Worm (Caenorhabditis elegans) whole organism, L1 larva: ENCODE data around the gene M03B6.5.

Source experiments
- aha-1 ChIP-seq: fragments of 150-350 bp; optimal IDR thresholded peaks from 2 replicates; lab custom pipeline; 2014; ENCODE audit warnings: missing biosample characterization, missing genetic modification characterization
- alr-1 ChIP-seq: fragments of 200-800 bp; sonication (Bioruptor generic); optimal IDR thresholded peaks from 2 replicates; lab custom pipeline; 2018; ENCODE audit warnings: borderline replicate concordance, mild to moderate bottlenecking, missing genetic modification characterization, missing compliant biosample characterization
- lsy-2 ChIP-seq, 2 experiments: fragments of 150-350 bp; optimal IDR thresholded peaks; 2 replicates each; lab custom pipeline; 2014; ENCODE audit warnings: missing biosample characterization in 2 of 2, missing genetic modification characterization in 2 of 2
- mab-9 ChIP-seq: fragments of 200-800 bp; sonication (Bioruptor generic); IDR thresholded peaks from 2 replicates; pipeline ENCODE4 v1.3.6; 2022; ENCODE audit warnings: missing genetic modification reagents, missing genetic modification characterization, missing compliant biosample characterization
- nhr-12 ChIP-seq: sonication (generic microtip); optimal IDR thresholded peaks from 2 replicates; lab custom pipeline; 2017; ENCODE audit warnings: missing biosample characterization, missing genetic modification characterization
- pqm-1 ChIP-seq: sonication (generic microtip); optimal IDR thresholded peaks from 3 replicates; lab custom pipeline; 2017; ENCODE audit warnings: missing biosample characterization, missing genetic modification characterization
- skn-1 ChIP-seq: fragments of 150-350 bp; optimal IDR thresholded peaks from 2 replicates; lab custom pipeline; 2014; ENCODE audit warnings: missing biosample characterization, missing genetic modification characterization
- tbx-2 ChIP-seq: sonication (generic microtip); optimal IDR thresholded peaks from 2 replicates; lab custom pipeline; 2016; ENCODE audit warnings: missing genetic modification characterization, missing compliant biosample characterization

- TF ChIP-seq mab-9 (no peak), alr-1 (no peak), pqm-1 (tag; lab: Kevin White, UChicago) (no peak), lsy-2 (tag; optimal IDR thresholded peaks at IDR 0.05; lab: Kevin White, UChicago) (no peak), nhr-12 (tag; lab: Kevin White, UChicago) (no peak), tbx-2 (tag; lab: Kevin White, UChicago) (no peak), aha-1 (tag; lab: Kevin White, UChicago) (no peak), skn-1 (tag; lab: Kevin White, UChicago) (no peak)
These were observed 42.4 kb downstream of the M03B6.5 start for ce11 chrX:13886195-13886594.
